Worm (Caenorhabditis elegans): Measurements from ENCODE around the gene F40F8.1.
"Not testable (repeated sequence)": the region's sequence is repeated elsewhere in the genome, so short reads cannot be mapped to it uniquely, and the experiment has no call there.

Gene F40F8.1

ce11 chrII:11121800-11122199 is 5.7 kb upstream of the F40F8.1 start, which contains the start of gene W10C6.2:
TSS of gene W10C6.2 (minus strand) at chrII:11121900.
- not testable (repeated sequence) for TF ChIP-seq elt-1, nhr-12, sem-4 (tag; optimal IDR thresholded peaks at IDR 0.05)

ce11 chrII:11125059-11125594 is 2.3 kb upstream of the F40F8.1 start:
- no peak for TF ChIP-seq mdl-1 (tag; optimal IDR thresholded peaks at IDR 0.05)
- TF ChIP-seq crh-2 (tag; optimal IDR thresholded peaks at IDR 0.05): no peak
- TF ChIP-seq lin-11 (tag; optimal IDR thresholded peaks at IDR 0.05): no peak
- TF ChIP-seq skn-1 (tag; optimal IDR thresholded peaks at IDR 0.05): no peak

DNA sequence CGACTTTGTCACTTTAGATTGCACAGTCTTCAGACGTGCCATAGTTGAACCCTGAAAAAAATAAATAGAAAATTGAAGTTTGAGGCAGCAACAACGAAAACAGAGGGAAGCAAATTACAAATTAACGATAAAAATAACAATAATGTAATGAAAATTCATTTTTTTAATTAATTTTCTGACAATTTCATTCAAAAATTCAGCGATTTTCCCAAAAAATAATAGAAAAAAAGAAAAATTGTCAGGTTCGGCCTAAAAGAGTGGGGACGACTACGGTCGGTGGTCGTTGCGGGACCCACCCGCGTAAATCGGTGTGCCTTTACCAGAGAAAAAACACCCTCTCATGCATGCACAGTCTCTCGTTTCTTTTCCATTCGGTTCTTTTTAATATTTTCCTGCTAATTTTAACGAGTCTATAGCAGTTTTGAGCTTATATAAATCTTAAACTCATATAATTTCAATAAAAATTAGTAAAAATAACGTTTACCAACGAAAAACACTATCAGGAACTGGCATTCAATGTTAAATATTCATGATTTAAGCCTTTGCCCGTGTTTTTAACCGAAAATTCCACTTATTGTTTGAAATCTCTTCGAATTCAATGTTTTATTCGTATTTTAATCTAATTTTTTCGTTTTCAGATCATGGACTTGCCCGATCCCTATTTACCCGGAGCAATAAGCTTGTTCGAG is 1.0 kb upstream of the F40F8.1 start, which contains the start of the genes rps-9 and lsm-1:
Gene rps-9, minus strand, starts transcription at position 51 of the 689 bp plus-strand sequence.
Gene lsm-1, plus strand, starts transcription at position 639 of the 689 bp plus-strand sequence.
- peak; percentile 36 for TF ChIP-seq fos-1 (tag; optimal IDR thresholded peaks at IDR 0.05)
- no peak for TF ChIP-seq skn-1 (tag; optimal IDR thresholded peaks at IDR 0.05)
- peak; percentile 40 for TF ChIP-seq F13H6.1 (tag; optimal IDR thresholded peaks at IDR 0.05)
- TF ChIP-seq snpc-4 (tag; optimal IDR thresholded peaks at IDR 0.05): peak; percentile 56
- TF ChIP-seq unc-55 (GFP tag; optimal IDR thresholded peaks at IDR 0.05): peak; percentile 84
- peak; percentile 40 for TF ChIP-seq sma-3 (GFP tag; optimal IDR thresholded peaks at IDR 0.05)
- TF ChIP-seq nhr-21 (tag; optimal IDR thresholded peaks at IDR 0.05): peak; percentile 32
- TF ChIP-seq ztf-4 (tag; optimal IDR thresholded peaks at IDR 0.05): peak; percentile 52
- peak; percentile 68 for TF ChIP-seq lin-13 (GFP tag; optimal IDR thresholded peaks at IDR 0.05)
- peak; percentile 75 for TF ChIP-seq C34F6.9 (tag; optimal IDR thresholded peaks at IDR 0.05)
- TF ChIP-seq zag-1 (tag; optimal IDR thresholded peaks at IDR 0.05): no peak
- peak; percentile 80 to 98 for TF ChIP-seq lsy-2 (tag; optimal IDR thresholded peaks at IDR 0.05)
- TF ChIP-seq gmeb-1 (tag; optimal IDR thresholded peaks at IDR 0.05): peak; percentile 71
- peak; percentile 55 for TF ChIP-seq nhr-25 (tag; optimal IDR thresholded peaks at IDR 0.05)
- peak; percentile 81 for TF ChIP-seq lin-11 (tag; optimal IDR thresholded peaks at IDR 0.05)
- TF ChIP-seq Y55F3AM.14 (GFP tag; optimal IDR thresholded peaks at IDR 0.05): no peak
- TF ChIP-seq crh-2 (tag; optimal IDR thresholded peaks at IDR 0.05): peak; percentile 77
- TF ChIP-seq elt-1 (tag; optimal IDR thresholded peaks at IDR 0.05): no peak
- no peak for TF ChIP-seq nhr-12 (tag; optimal IDR thresholded peaks at IDR 0.05)
- TF ChIP-seq blmp-1 (tag; optimal IDR thresholded peaks at IDR 0.05; ENCODE audit: insufficient read depth): peak; percentile 25
- TF ChIP-seq nhr-129 (tag; optimal IDR thresholded peaks at IDR 0.05): peak; percentile 53

- TF ChIP-seq fos-1 (tag; optimal IDR thresholded peaks at IDR 0.05) (no peak), lin-39 (tag; optimal IDR thresholded peaks at IDR 0.05) (no peak), alr-1 (tag; optimal IDR thresholded peaks at IDR 0.05) (no peak), ceh-16 (tag; optimal IDR thresholded peaks at IDR 0.05) (no peak), skn-1 (tag; optimal IDR thresholded peaks at IDR 0.05) (no peak), F13H6.1 (tag; optimal IDR thresholded peaks at IDR 0.05) (no peak)
These were observed 1.5 kb downstream of the F40F8.1 start, which contains the start of gene F40F8.3 for ce11 chrII:11128989-11129388. TSS of gene F40F8.3 (plus strand) at chrII:11129289.

DNA sequence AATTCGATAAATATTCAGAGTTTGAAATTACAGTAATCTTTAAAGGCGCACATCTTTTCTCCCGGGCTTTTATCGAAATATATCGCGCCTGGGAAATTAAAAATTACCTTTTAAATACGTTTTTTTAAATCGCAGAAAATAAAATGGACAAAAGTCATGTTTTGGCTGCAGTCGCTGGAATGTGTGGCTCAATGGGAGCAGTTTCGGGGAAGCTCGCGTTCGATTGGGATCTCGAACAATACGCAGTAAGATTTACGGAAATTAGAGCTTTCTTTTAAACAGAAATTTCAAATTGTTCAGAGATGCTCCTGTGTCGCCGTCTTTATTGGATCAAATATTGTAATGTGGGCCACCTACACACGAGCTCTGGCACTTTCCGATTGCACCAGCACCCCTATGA is 2.1 kb downstream of the F40F8.1 start, which contains the start of gene F40F8.12:
Gene F40F8.12, plus strand, starts transcription at position 301 of the 400 bp plus-strand sequence.
- TF ChIP-seq ceh-82 (tag; optimal IDR thresholded peaks at IDR 0.05): no peak
- TF ChIP-seq elt-3 (tag; optimal IDR thresholded peaks at IDR 0.05): no peak
- TF ChIP-seq ama-1 (optimal IDR thresholded peaks at IDR 0.05): no peak
- TF ChIP-seq egl-27 (tag; optimal IDR thresholded peaks at IDR 0.05): no peak
- no peak for TF ChIP-seq crh-2 (tag; optimal IDR thresholded peaks at IDR 0.05)
- no peak for TF ChIP-seq nhr-21 (tag; optimal IDR thresholded peaks at IDR 0.05)
- TF ChIP-seq lin-11 (tag; optimal IDR thresholded peaks at IDR 0.05): no peak
- no peak for TF ChIP-seq ztf-11 (tag; optimal IDR thresholded peaks at IDR 0.05)
- no peak for TF ChIP-seq dmd-4 (tag; optimal IDR thresholded peaks at IDR 0.05)
- no peak for TF ChIP-seq F13H6.1 (tag; optimal IDR thresholded peaks at IDR 0.05)
- no peak for TF ChIP-seq nhr-10 (tag; optimal IDR thresholded peaks at IDR 0.05)
- TF ChIP-seq aly-2 (tag; optimal IDR thresholded peaks at IDR 0.05): no peak
- no peak for TF ChIP-seq unc-39 (tag; optimal IDR thresholded peaks at IDR 0.05)
- no peak for TF ChIP-seq nhr-23 (tag; optimal IDR thresholded peaks at IDR 0.05)
- no peak for TF ChIP-seq ZK546.5 (tag; optimal IDR thresholded peaks at IDR 0.05)
- no peak for TF ChIP-seq lin-39 (tag; optimal IDR thresholded peaks at IDR 0.05)
- no peak for TF ChIP-seq C34F6.9 (tag; optimal IDR thresholded peaks at IDR 0.05)
- TF ChIP-seq mbf-1 (tag; optimal IDR thresholded peaks at IDR 0.05): no peak
